Worm (Caenorhabditis elegans): ENCODE results near the gene ostb-1.

DNA sequence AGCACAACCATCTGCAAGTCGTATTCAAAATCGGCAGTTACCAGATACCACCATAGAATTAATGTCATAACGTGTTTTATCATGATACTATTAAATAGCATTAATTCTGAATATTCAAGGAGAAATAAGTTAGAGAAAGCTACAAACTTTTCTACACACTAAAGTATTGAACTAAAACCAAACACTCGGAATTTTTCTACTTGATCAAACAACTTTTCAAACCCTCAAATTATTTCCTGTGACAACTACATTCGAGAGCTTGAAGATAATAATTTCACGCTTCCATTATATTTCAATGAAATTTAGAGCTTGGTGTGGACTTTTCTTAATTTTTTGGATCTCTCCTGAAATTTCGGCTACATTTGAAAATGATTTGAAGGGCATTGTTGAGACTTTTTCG is 41.9 kb upstream of the ostb-1 start, which contains the start of gene irld-47:
- no peak for TF ChIP-seq fos-1 (tag; optimal IDR thresholded peaks at IDR 0.05)
- no peak for TF ChIP-seq nhr-11 (tag; optimal IDR thresholded peaks at IDR 0.05)
- TF ChIP-seq ceh-82 (tag; optimal IDR thresholded peaks at IDR 0.05) = no peak
- no peak for TF ChIP-seq elt-2 (tag; optimal IDR thresholded peaks at IDR 0.05)
- TF ChIP-seq snpc-4 (tag; optimal IDR thresholded peaks at IDR 0.05) = no peak
- TF ChIP-seq unc-62 (GFP tag; optimal IDR thresholded peaks at IDR 0.05) = no peak
- no peak for TF ChIP-seq aly-2 (tag; optimal IDR thresholded peaks at IDR 0.05)
- no peak for TF ChIP-seq ama-1 (optimal IDR thresholded peaks at IDR 0.05)
- no peak for TF ChIP-seq elt-1 (tag; optimal IDR thresholded peaks at IDR 0.05)
- TF ChIP-seq pqm-1 (tag; optimal IDR thresholded peaks at IDR 0.05) = no peak
- no peak for TF ChIP-seq pha-4 (tag; optimal IDR thresholded peaks at IDR 0.05)
- no peak for TF ChIP-seq R02D3.7 (tag; optimal IDR thresholded peaks at IDR 0.05)
- TF ChIP-seq ceh-9 (tag; optimal IDR thresholded peaks at IDR 0.05) = no peak

Measured in whole organism, L3 larva.